Fruit fly (Drosophila melanogaster): Measurements from ENCODE around the gene Cpr97Ea.

- TF ChIP-seq dmrt93B (GFP tag; optimal IDR thresholded peaks at IDR 0.05), result no peak
- no peak for TF ChIP-seq jim (GFP tag; optimal IDR thresholded peaks at IDR 0.05)
- no peak for TF ChIP-seq lola (GFP tag; optimal IDR thresholded peaks at IDR 0.05)
- no peak for TF ChIP-seq woc (GFP tag; optimal IDR thresholded peaks at IDR 0.05)
- no peak for TF ChIP-seq Rel (GFP tag; optimal IDR thresholded peaks at IDR 0.05)
- no peak for TF ChIP-seq Rel (tag; optimal IDR thresholded peaks at IDR 0.05)
- TF ChIP-seq Dif (GFP tag; optimal IDR thresholded peaks at IDR 0.05; ENCODE audit: partially characterized antibody), result no peak
- no peak for TF ChIP-seq CG32264 (GFP tag; optimal IDR thresholded peaks at IDR 0.05)
Measured at dm6 chr3R:27056152-27056551, 31.4 kb downstream of the Cpr97Ea start.

All from whole organism, wandering third instar larva.